Worm (Caenorhabditis elegans) whole organism, L2 larva: Measurements from ENCODE around the gene tpra-1.

Source experiments
- ZK546.5 ChIP-seq: sonication (generic microtip); optimal IDR thresholded peaks from 2 replicates; lab custom pipeline; 2017; ENCODE audit warnings: missing biosample characterization, missing genetic modification characterization
- egl-27 ChIP-seq: sonication (generic microtip); optimal IDR thresholded peaks from 3 replicates; lab custom pipeline; 2017; ENCODE audit warnings: missing biosample characterization, missing genetic modification reagents, missing genetic modification characterization
- lin-39 ChIP-seq: fragments of 150-350 bp; optimal IDR thresholded peaks from 2 replicates; lab custom pipeline; 2014; ENCODE audit warnings: missing biosample characterization, missing genetic modification reagents, missing genetic modification characterization
- nhr-10 ChIP-seq: sonication (generic microtip); optimal IDR thresholded peaks from 2 replicates; lab custom pipeline; 2017; ENCODE audit warnings: missing biosample characterization, missing genetic modification characterization

DNA sequence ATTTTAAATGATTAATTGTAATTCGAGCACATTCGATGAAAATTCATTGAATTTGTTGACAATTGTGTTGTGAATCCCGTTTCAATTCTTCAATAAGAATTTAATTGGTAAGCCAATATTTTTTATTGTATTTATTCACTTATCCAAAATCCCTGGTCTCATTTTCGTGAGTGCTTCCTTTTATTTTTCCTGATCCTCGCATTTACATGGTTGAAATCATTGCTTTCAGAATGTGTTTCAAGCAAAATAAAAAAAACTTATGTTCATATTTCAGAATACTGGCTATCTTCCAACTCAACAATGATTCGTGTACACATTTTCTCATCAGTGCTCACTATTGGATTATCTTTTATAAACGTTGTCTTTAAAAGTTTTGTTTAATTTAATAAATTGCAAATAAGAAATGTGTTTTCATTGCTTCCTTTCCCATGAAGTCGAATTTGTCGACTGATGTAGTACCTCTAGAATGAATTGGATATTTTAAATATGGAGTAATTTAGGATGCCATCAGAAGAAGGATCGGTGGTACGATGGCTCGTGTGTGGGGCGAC, 26.3 kb upstream of the tpra-1 start, which contains the start of the genes D1046.18 and slc-25A26:
- no peak for TF ChIP-seq lin-39 (tag; lab: Kevin White, UChicago)
- no peak for TF ChIP-seq egl-27 (tag; lab: Kevin White, UChicago)
- TF ChIP-seq nhr-10 (tag; lab: Kevin White, UChicago): no peak
- TF ChIP-seq ZK546.5 (tag; lab: Kevin White, UChicago): no peak
